Fruit fly (Drosophila melanogaster) whole organism, adult: Measurements from ENCODE around the gene CG33648.

Experiments used
- CG1620 ChIP-seq: fragments of 200-800 bp; sonication (Bioruptor generic); optimal IDR thresholded peaks from 2 replicates; lab custom pipeline; 2016; ENCODE audit warnings: missing biosample characterization, missing genetic modification characterization
- CG5204 ChIP-seq: fragments of 200-800 bp; sonication (Bioruptor generic); optimal IDR thresholded peaks from 2 replicates; lab custom pipeline; 2016; ENCODE audit warnings: missing biosample characterization, missing genetic modification characterization
- CG7045 ChIP-seq: fragments of 200-800 bp; sonication (Bioruptor generic); optimal IDR thresholded peaks from 2 replicates; lab custom pipeline; 2017; ENCODE audit warnings: missing biosample characterization, mild to moderate bottlenecking, missing genetic modification characterization
- cic ChIP-seq: fragments of 200-800 bp; sonication (Bioruptor generic); optimal IDR thresholded peaks from 2 replicates; lab custom pipeline; 2017; ENCODE audit warnings: missing biosample characterization, mild to moderate bottlenecking, missing genetic modification characterization, moderate library complexity
- pad ChIP-seq: fragments of 200-800 bp; sonication (Bioruptor generic); optimal IDR thresholded peaks from 3 replicates; lab custom pipeline; 2017; ENCODE audit warnings: missing biosample characterization, missing genetic modification characterization, mild to moderate bottlenecking, moderate library complexity, missing genetic modification reagents
- tj ChIP-seq: fragments of 200-800 bp; sonication (Bioruptor generic); optimal IDR thresholded peaks from 3 replicates; lab custom pipeline; 2017; ENCODE audit warnings: missing biosample characterization, mild to moderate bottlenecking, missing genetic modification characterization, moderate library complexity

- TF ChIP-seq pad (GFP tag; lab: Kevin White, UChicago) (no peak), tj (GFP tag; lab: Kevin White, UChicago) (no peak), CG7045 (GFP tag; lab: Kevin White, UChicago) (no peak), CG5204 (GFP tag; lab: Kevin White, UChicago) (no peak), cic (GFP tag; lab: Kevin White, UChicago) (no peak), CG1620 (no peak)
Measured at dm6 chr2L:14538853-14539358, 14.8 kb downstream of the CG33648 start.
